Worm (Caenorhabditis elegans): ENCODE measurements around the gene W06F12.3.

Gene W06F12.3

DNA sequence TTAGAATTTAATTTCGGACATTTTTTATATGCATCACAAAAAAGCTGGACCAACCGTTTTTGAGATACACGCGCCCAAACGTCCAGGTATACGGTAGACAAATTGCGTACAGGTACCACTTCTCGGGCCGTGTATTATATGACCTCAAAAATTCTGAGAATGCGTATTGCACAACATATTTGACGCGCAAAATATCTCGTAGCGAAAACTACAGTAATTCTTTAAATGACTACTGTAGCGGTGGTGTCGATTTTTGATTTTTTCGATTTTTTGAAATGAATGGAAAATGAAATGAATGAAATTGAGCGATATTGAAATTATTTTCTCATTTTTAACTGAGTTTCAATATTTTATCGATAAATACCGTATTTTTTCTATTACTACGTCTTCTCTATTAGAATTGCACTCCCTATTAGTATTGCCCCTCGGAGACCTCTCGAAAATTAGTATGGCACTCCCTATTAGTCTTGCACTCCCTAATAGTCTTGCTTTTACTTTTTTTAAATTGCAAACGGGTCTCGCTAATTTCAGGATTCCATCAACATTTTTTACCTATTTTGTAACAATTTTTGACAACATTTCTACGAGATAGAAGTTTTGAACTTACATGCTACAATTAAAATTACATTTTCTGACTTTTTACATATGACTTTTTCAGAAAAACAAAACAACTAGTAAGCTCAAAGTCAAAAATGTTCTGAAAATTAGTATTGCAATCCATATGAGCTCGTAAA, 44.7 kb downstream of the W06F12.3 start:
- no peak for TF ChIP-seq tbx-7 (tag; optimal IDR thresholded peaks at IDR 0.05)
- peak; percentile 7 for TF ChIP-seq C08G9.2 (tag; optimal IDR thresholded peaks at IDR 0.05)
- TF ChIP-seq fkh-6 (tag; optimal IDR thresholded peaks at IDR 0.05), result no peak
- TF ChIP-seq ref-2 (tag; optimal IDR thresholded peaks at IDR 0.05), result peak; percentile 62
- TF ChIP-seq ceh-19 (GFP tag; optimal IDR thresholded peaks at IDR 0.05), result no peak
- TF ChIP-seq gmeb-2 (tag; optimal IDR thresholded peaks at IDR 0.05), result no peak
- no peak for TF ChIP-seq unc-3 (GFP tag; conservative IDR thresholded peaks at IDR 0.05)
- no peak for TF ChIP-seq unc-3 (tag; optimal IDR thresholded peaks at IDR 0.05)
- no peak for TF ChIP-seq lim-6 (tag; optimal IDR thresholded peaks at IDR 0.05)
- TF ChIP-seq ceh-30 (tag; optimal IDR thresholded peaks at IDR 0.05), result no peak
- peak; percentile 50 for TF ChIP-seq C38D4.7 (GFP tag; optimal IDR thresholded peaks at IDR 0.05)
- TF ChIP-seq nhr-232 (tag; optimal IDR thresholded peaks at IDR 0.05), result no peak
- TF ChIP-seq Y22D7AL.16 (tag; optimal IDR thresholded peaks at IDR 0.05), result no peak
- no peak for TF ChIP-seq ets-4 (tag; optimal IDR thresholded peaks at IDR 0.05)
- no peak for TF ChIP-seq syd-9 (tag; optimal IDR thresholded peaks at IDR 0.05)
- TF ChIP-seq odd-2 (tag; optimal IDR thresholded peaks at IDR 0.05), result no peak
- TF ChIP-seq pat-9 (tag; optimal IDR thresholded peaks at IDR 0.05), result peak; percentile 31

- TF ChIP-seq ceh-22 (tag; optimal IDR thresholded peaks at IDR 0.05) (peak; percentile 41), ceh-34 (tag; optimal IDR thresholded peaks at IDR 0.05) (no peak), ref-2 (tag; optimal IDR thresholded peaks at IDR 0.05) (peak; percentile 63), elt-4 (tag; optimal IDR thresholded peaks at IDR 0.05) (peak; percentile 94)
Observed at ce11 chrIII:13780199-13780706, 45.4 kb downstream of the W06F12.3 start, which contains the start of gene pot-3. TSS of gene pot-3 (plus strand) at chrIII:13780215.

All from whole organism, late embryonic.